Worm (Caenorhabditis elegans) whole organism, L4/young adult: ENCODE measurements around the gene nlp-63.

Experiments used
- W03F9.2 ChIP-seq: fragments of 150-350 bp; optimal IDR thresholded peaks from 2 replicates; lab custom pipeline; 2014; ENCODE audit warnings: missing biosample characterization, missing genetic modification characterization
- dao-5 ChIP-seq: sonication (generic microtip); optimal IDR thresholded peaks from 2 replicates; lab custom pipeline; 2016; ENCODE audit warnings: missing genotype, missing genetic modification characterization, moderate library complexity, missing compliant biosample characterization
- him-1 ChIP-seq: sonication (generic microtip); optimal IDR thresholded peaks from 2 replicates; lab custom pipeline; 2016; ENCODE audit warnings: missing genotype, missing genetic modification reagents, missing genetic modification characterization, missing compliant biosample characterization

DNA sequence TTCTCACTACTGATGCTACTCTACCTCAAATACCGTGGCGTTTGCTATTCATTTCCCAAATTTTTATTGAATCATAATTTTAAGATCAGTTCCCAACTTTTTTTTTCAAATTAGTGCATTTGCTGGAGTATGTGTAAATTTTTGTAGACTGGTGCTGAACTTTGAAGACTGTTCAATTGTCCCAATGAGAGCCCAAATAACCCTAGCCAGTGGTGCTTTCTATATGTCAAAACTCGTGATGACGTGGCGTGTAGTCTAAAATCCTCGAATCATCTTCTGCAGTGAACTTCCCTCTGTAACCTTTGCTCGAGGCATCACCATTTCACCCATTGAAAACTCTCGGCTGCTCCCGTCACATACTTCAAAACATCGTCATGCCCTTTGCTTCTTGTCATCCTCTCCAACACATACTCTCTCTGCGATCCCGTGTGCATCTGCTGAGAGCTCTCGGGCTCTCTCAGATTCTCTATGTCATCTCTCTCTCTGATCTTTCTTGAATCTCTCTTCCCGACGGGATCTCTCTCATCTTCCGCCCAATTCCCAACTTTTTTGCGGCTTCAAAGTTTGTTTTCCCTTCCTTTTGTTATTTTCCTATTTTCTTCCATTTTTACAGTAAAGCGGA lies 49.3 kb downstream of the nlp-63 start:
- TF ChIP-seq him-1 (tag; lab: Kevin White, UChicago): no peak
- TF ChIP-seq dao-5 (tag; lab: Kevin White, UChicago): no peak
- no peak for TF ChIP-seq W03F9.2 (tag; lab: Kevin White, UChicago)
